Fruit fly (Drosophila melanogaster): ENCODE data around the gene CG11694.
A peak's percentile ranks its signal among the peaks of the same experiment; 100 is the strongest.

CG11694 gene

DNA sequence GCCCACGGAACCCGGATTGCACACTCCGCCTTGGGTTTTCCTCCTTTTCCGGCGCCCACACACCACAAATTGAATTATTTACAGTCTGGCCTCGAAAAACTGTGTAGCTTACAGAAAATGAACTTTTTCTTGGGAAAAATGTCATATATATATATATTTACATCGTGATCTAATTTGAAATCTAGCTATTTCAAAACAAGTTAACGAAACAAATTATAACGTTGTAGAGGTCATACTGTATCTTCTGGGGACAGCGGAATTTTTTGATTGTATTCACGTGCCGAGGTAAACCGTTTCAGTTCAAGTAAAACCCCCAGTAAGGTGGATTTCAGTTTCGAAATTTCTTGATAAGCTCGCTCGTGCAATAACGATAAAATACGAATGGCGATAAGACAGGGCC is 42.5 kb upstream of the CG11694 start (continued):
- TF ChIP-seq sqz (GFP tag; optimal IDR thresholded peaks at IDR 0.05) (no peak), Elba2 (GFP tag; optimal IDR thresholded peaks at IDR 0.05) (no peak), Hr39 (optimal IDR thresholded peaks at IDR 0.05) (no peak), CG30403 (GFP tag; optimal IDR thresholded peaks at IDR 0.05) (peak; percentile 33), CG8089 (GFP tag; optimal IDR thresholded peaks at IDR 0.05) (no peak), CG14667 (GFP tag; IDR thresholded peaks at IDR 0.05) (peak; percentile 55; the same call in 1 of the 2 replicates), jigr1 (GFP tag; IDR thresholded peaks at IDR 0.05) (no peak), Bteb2 (GFP tag; optimal IDR thresholded peaks at IDR 0.05) (no peak), pnt (GFP tag; optimal IDR thresholded peaks at IDR 0.05) (no peak), grau (tag; optimal IDR thresholded peaks at IDR 0.05) (peak; percentile 89), mirr (GFP tag; optimal IDR thresholded peaks at IDR 0.05) (no peak), CG4328 (GFP tag; optimal IDR thresholded peaks at IDR 0.05) (no peak), CG12236 (GFP tag; optimal IDR thresholded peaks at IDR 0.05) (no peak), gem (tag; optimal IDR thresholded peaks at IDR 0.05) (peak; percentile 73), CG4404 (GFP tag; IDR thresholded peaks at IDR 0.05) (no peak), grn (GFP tag; optimal IDR thresholded peaks at IDR 0.05) (no peak), CG14965 (GFP tag; optimal IDR thresholded peaks at IDR 0.05; ENCODE audit: borderline replicate concordance) (no peak), CG14441 (GFP tag; IDR thresholded peaks at IDR 0.05) (peak; percentile 82), ranshi (GFP tag; IDR thresholded peaks at IDR 0.05) (no peak; the same call in 1 of the 2 replicates), vnd (GFP tag; IDR thresholded peaks at IDR 0.05; ENCODE audit: partially characterized antibody) (no peak), Sox102F (GFP tag; optimal IDR thresholded peaks at IDR 0.05) (peak; percentile 78), bab2 (GFP tag; optimal IDR thresholded peaks at IDR 0.05) (peak; percentile 16), cato (GFP tag; optimal IDR thresholded peaks at IDR 0.05; ENCODE audit: borderline replicate concordance) (no peak), NFAT (GFP tag; IDR thresholded peaks at IDR 0.05) (peak; percentile 53), CG34422 (GFP tag; IDR thresholded peaks at IDR 0.05) (peak; percentile 54; the same call in 2 of the 3 replicates), crol (GFP tag; IDR thresholded peaks at IDR 0.05) (no peak), CoRest (tag; optimal IDR thresholded peaks at IDR 0.05) (peak; percentile 0), lilli (GFP tag; optimal IDR thresholded peaks at IDR 0.05) (peak; percentile 38), Med (GFP tag) (peak; percentile 83), sd (tag; optimal IDR thresholded peaks at IDR 0.05) (peak; percentile 89), dm (GFP tag; optimal IDR thresholded peaks at IDR 0.05) (no peak), Trl (optimal IDR thresholded peaks at IDR 0.05) (no peak), Trl (GFP tag; optimal IDR thresholded peaks at IDR 0.05) (no peak), pb (GFP tag; optimal IDR thresholded peaks at IDR 0.05) (no peak), CG18764 (GFP tag; optimal IDR thresholded peaks at IDR 0.05) (no peak), bsh (GFP tag; optimal IDR thresholded peaks at IDR 0.05) (peak in 1 of 2 experiments; percentile 55), yki (optimal IDR thresholded peaks at IDR 0.05) (no peak), zen (tag; optimal IDR thresholded peaks at IDR 0.05) (no peak), lmd (GFP tag; IDR thresholded peaks at IDR 0.05) (peak; percentile 74), CG3281 (GFP tag; optimal IDR thresholded peaks at IDR 0.05) (peak; percentile 26), HLHmδ (GFP tag; optimal IDR thresholded peaks at IDR 0.05) (no peak), hth (optimal IDR thresholded peaks at IDR 0.05) (no peak), Xbp1 (GFP tag; optimal IDR thresholded peaks at IDR 0.05) (peak; percentile 42), bbx (GFP tag; IDR thresholded peaks at IDR 0.05; ENCODE audit: partially characterized antibody) (no peak), CG14014 (GFP tag; IDR thresholded peaks at IDR 0.05) (peak; percentile 59; the same call in 1 of the 2 replicates), crp (GFP tag; optimal IDR thresholded peaks at IDR 0.05) (no peak), GATAe (GFP tag; conservative IDR thresholded peaks at IDR 0.05) (no peak), odd (GFP tag; optimal IDR thresholded peaks at IDR 0.05) (no peak), Mes4 (GFP tag; optimal IDR thresholded peaks at IDR 0.05) (no peak), CG7928 (GFP tag; optimal IDR thresholded peaks at IDR 0.05) (peak; percentile 14), CG6175 (GFP tag; IDR thresholded peaks at IDR 0.05) (peak; percentile 38; the same call in 2 of the 3 replicates), CG13287 (GFP tag; IDR thresholded peaks at IDR 0.05; ENCODE audit: partially characterized antibody) (no peak), ind (GFP tag; optimal IDR thresholded peaks at IDR 0.05) (peak; percentile 40)

Measured in whole organism, embryonic.